Worm (Caenorhabditis elegans) whole organism, L4/young adult: Measurements from ENCODE around the gene F43G6.7.

Experiments used
- W03F9.2 ChIP-seq: fragments of 150-350 bp; optimal IDR thresholded peaks from 2 replicates; lab custom pipeline; 2014; ENCODE audit warnings: missing biosample characterization, missing genetic modification characterization
- dao-5 ChIP-seq: sonication (generic microtip); optimal IDR thresholded peaks from 2 replicates; lab custom pipeline; 2016; ENCODE audit warnings: missing genotype, missing genetic modification characterization, moderate library complexity, missing compliant biosample characterization
- him-1 ChIP-seq: sonication (generic microtip); optimal IDR thresholded peaks from 2 replicates; lab custom pipeline; 2016; ENCODE audit warnings: missing genotype, missing genetic modification reagents, missing genetic modification characterization, missing compliant biosample characterization

ce11 chrII:11838353-11838752 is 27.8 kb downstream of the F43G6.7 start:
- no peak for TF ChIP-seq him-1 (tag; lab: Kevin White, UChicago)
- no peak for TF ChIP-seq W03F9.2 (tag; lab: Kevin White, UChicago)
- TF ChIP-seq dao-5 (tag; lab: Kevin White, UChicago) = no peak
